Fruit fly (Drosophila melanogaster): ENCODE measurements around the gene CG11537.

Gene CG11537

dm6 chr3L:3125649-3126130, 17.6 kb downstream of the CG11537 start (continued):
- TF ChIP-seq Met (GFP tag; optimal IDR thresholded peaks at IDR 0.05) (peak; percentile 41), eg (GFP tag; IDR thresholded peaks at IDR 0.05) (no peak), Smox (GFP tag; optimal IDR thresholded peaks at IDR 0.05) (peak; percentile 17), CG1621 (tag; optimal IDR thresholded peaks at IDR 0.05) (no peak), lz (GFP tag; optimal IDR thresholded peaks at IDR 0.05) (no peak), Sox14 (GFP tag; optimal IDR thresholded peaks at IDR 0.05) (peak; percentile 55), CG11762 (GFP tag; optimal IDR thresholded peaks at IDR 0.05; ENCODE audit: insufficient read depth) (no peak), CG8319 (GFP tag; optimal IDR thresholded peaks at IDR 0.05) (no peak), CG11902 (GFP tag; optimal IDR thresholded peaks at IDR 0.05) (no peak), achi (GFP tag; optimal IDR thresholded peaks at IDR 0.05) (no peak), CG8632 (GFP tag; optimal IDR thresholded peaks at IDR 0.05) (peak; percentile 21), svp (GFP tag) (no peak), CG6854 (GFP tag; optimal IDR thresholded peaks at IDR 0.05) (no peak), Ets21C (GFP tag; optimal IDR thresholded peaks at IDR 0.05) (no peak), fkh (GFP tag; optimal IDR thresholded peaks at IDR 0.05) (peak; percentile 34), CG31627 (GFP tag; optimal IDR thresholded peaks at IDR 0.05) (peak; percentile 9), vri (GFP tag; optimal IDR thresholded peaks at IDR 0.05) (peak; percentile 28)

DNA sequence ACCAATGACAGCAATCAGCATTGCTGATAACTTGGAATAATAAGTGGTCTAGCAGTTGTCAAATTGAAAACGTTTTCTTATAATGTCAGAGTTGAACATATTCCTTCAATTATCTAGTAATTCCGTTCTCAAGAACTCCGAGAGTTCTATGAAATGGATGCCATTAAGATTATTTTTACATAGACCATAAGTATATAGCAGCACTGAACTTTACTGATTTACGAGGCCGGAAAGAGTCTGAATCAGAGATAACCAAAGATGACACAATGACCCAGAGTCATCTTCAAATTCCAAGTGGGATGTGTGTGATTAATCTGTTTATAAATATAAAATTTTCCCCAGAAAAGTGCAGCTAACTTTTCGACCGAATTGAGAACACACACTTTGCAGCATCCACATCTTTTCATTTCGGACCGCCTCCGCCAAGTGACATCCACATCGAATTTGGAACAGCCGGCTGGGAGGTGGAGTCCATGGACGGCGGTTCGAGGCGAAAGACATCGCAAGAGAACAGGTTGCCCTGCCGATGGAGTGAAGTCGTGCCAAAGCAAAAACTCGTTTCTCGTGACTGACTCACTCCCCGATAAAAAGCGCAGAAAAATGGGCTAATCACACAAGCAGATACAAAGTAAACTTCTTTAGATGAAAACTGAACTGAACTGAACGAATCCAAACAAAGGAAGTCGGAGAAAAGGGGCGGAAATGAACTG, 18.2 kb downstream of the CG11537 start:
- no peak for TF ChIP-seq CG6792 (GFP tag; optimal IDR thresholded peaks at IDR 0.05)
- TF ChIP-seq esn (GFP tag; optimal IDR thresholded peaks at IDR 0.05) = no peak
- no peak for TF ChIP-seq pdm3 (GFP tag; optimal IDR thresholded peaks at IDR 0.05)
- peak; percentile 15 for TF ChIP-seq net (GFP tag; optimal IDR thresholded peaks at IDR 0.05)
- TF ChIP-seq Eip75B (GFP tag; optimal IDR thresholded peaks at IDR 0.05) = peak; percentile 5
- peak in 1 of 2 experiments; percentile 50 for TF ChIP-seq ss (GFP tag; optimal IDR thresholded peaks at IDR 0.05)
- TF ChIP-seq dsx (GFP tag; optimal IDR thresholded peaks at IDR 0.05; ENCODE audit: poor library complexity, severe bottlenecking) = peak; percentile 98
- peak; percentile 95 for TF ChIP-seq svp (GFP tag)
- TF ChIP-seq Hr38 (GFP tag; optimal IDR thresholded peaks at IDR 0.05) = no peak

- TF ChIP-seq achi (GFP tag; optimal IDR thresholded peaks at IDR 0.05) (peak; percentile 7), OdsH (GFP tag; optimal IDR thresholded peaks at IDR 0.05) (no peak), Sox102F (GFP tag; optimal IDR thresholded peaks at IDR 0.05) (no peak), CG31627 (GFP tag; optimal IDR thresholded peaks at IDR 0.05) (peak; percentile 12), cyc (GFP tag; optimal IDR thresholded peaks at IDR 0.05) (peak; percentile 17), CG6854 (GFP tag; optimal IDR thresholded peaks at IDR 0.05) (no peak), esn (GFP tag; optimal IDR thresholded peaks at IDR 0.05) (peak; percentile 23), Ets21C (GFP tag; optimal IDR thresholded peaks at IDR 0.05) (no peak), Sox14 (GFP tag; optimal IDR thresholded peaks at IDR 0.05) (peak; percentile 29), vri (GFP tag; optimal IDR thresholded peaks at IDR 0.05) (no peak), net (GFP tag; optimal IDR thresholded peaks at IDR 0.05) (no peak), Blimp-1 (GFP tag; optimal IDR thresholded peaks at IDR 0.05) (no peak), eg (GFP tag; IDR thresholded peaks at IDR 0.05) (no peak), CG8119 (GFP tag; IDR thresholded peaks at IDR 0.05) (no peak), Gug (GFP tag; IDR thresholded peaks at IDR 0.05) (no peak), Smox (GFP tag; optimal IDR thresholded peaks at IDR 0.05) (peak; percentile 4), Eip93F (GFP tag; optimal IDR thresholded peaks at IDR 0.05) (peak; percentile 18), CG4318 (GFP tag; optimal IDR thresholded peaks at IDR 0.05) (no peak), Lpt (GFP tag; optimal IDR thresholded peaks at IDR 0.05) (no peak), CG6276 (GFP tag; optimal IDR thresholded peaks at IDR 0.05) (no peak), Eip78C (GFP tag) (no peak)
These were observed 18.7 kb downstream of the CG11537 start for dm6 chr3L:3124519-3124918.

Measured in whole organism, prepupa.